Worm (Caenorhabditis elegans): Measurements from ENCODE around the gene rmd-6.
"Not testable (repeated sequence)": the region's sequence is repeated elsewhere in the genome, so short reads cannot be mapped to it uniquely, and the experiment has no call there.

Gene rmd-6

DNA sequence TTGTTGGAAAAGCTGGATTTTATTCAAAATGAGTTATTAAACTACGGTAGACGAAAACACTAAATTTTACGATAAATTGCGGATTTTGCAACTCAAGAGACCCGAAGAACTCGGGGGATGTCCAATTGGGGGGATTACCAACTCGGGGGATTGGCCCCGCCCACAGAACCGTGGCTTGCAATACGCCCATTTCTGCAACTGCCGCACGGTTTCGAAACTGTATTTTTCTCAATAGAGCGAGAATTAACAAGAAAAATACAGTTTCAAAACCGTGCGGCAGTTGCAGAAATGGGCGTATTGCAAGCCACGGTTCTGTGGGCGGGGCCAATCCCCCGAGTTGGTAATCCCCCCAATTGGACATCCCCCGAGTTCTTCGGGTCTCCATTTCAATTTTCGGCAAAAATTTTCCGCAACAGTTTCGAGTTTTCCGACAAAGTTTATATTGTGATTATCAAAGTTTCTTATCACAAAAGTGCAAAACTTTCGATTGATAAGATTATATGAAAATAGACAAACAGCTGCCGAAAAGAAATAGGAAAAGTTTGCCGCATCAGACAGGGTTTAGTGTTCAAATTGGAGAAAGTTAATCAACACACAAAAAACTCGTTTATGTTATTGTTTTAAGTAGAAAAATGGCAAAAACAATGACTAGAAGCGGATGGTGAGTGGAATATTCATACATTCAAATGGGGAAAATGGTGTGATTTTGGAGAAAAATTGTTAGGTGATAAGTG is 21.3 kb downstream of the rmd-6 start:
- TF ChIP-seq duxl-1 (tag; optimal IDR thresholded peaks at IDR 0.05; ENCODE audit: poor library complexity) (peak; percentile 30), mep-1 (tag; optimal IDR thresholded peaks at IDR 0.05) (peak; percentile 12), arid-1 (GFP tag; conservative IDR thresholded peaks at IDR 0.05) (peak; percentile 34; the same call in 1 of the 2 replicates), egl-43 (GFP tag; IDR thresholded peaks at IDR 0.05) (peak; percentile 9; the same call in 1 of the 2 replicates), snpc-1.2 (GFP tag; IDR thresholded peaks at IDR 0.05) (peak; percentile 86), lin-38 (GFP tag; IDR thresholded peaks at IDR 0.05) (peak; percentile 76), hlh-11 (tag; optimal IDR thresholded peaks at IDR 0.05) (peak; percentile 57), nhr-28 (tag; optimal IDR thresholded peaks at IDR 0.05) (peak; percentile 21), dmd-6 (GFP tag; IDR thresholded peaks at IDR 0.05) (peak; percentile 27; the same call in 1 of the 2 replicates), aha-1 (tag) (peak; percentile 30), lsy-2 (tag; optimal IDR thresholded peaks at IDR 0.05) (peak in 1 of 2 experiments; percentile 78), dve-1 (tag; optimal IDR thresholded peaks at IDR 0.05; ENCODE audit: insufficient read depth) (peak; percentile 30), hmg-1.1 (GFP tag; IDR thresholded peaks at IDR 0.05) (0 out of 2 replicates have a peak, but pooled peaks have one; percentile 29), daf-16 (tag; optimal IDR thresholded peaks at IDR 0.05) (peak; percentile 66), pqm-1 (tag; optimal IDR thresholded peaks at IDR 0.05) (peak; percentile 62), mes-2 (tag; optimal IDR thresholded peaks at IDR 0.05; ENCODE audit: poor library complexity, severe bottlenecking) (peak; percentile 46)
- not testable (repeated sequence) for TF ChIP-seq daf-16 (GFP tag; optimal IDR thresholded peaks at IDR 0.05)

DNA sequence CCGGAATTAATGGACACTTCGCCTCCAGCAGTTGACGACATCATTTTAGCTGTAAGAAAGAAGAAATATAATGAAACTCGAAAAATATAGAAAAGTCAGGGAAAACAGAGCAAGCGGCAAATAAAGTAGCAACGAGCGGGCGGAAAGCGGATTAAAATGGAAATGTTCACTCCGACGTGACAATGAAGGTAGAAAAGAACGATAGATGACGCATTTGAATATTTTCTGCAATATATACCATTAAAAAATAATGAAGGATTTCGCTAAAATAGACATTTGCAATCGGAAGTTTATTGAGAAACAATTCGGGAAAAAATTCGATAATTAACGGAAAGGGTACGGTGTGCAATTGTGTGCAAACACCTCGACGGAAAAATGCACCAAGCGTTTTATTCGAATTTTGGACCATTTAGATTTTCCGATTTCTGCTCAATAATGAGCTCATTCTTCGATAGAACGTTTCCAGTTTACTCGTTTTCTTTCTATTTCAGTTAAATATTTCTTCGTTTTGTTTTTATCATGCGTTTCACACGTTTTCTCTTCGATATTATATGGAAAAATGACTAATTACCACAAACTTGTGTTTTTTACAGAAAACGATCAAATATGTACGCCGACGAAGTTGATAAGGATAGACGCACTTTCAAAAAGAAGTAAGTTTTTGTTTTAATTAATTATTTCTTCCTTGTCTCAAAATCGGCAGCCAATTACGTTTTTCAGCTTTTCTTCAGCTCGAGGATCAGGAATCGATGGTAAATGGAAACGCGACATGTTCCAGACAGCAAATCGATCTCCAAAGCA is 22.5 kb downstream of the rmd-6 start, which contains the start of the genes snpn-1 and C02B10.4:
snpn-1 (minus strand) TSS at position 51 of the 801 bp plus-strand sequence.
C02B10.4 (plus strand) TSS at position 594 of the 801 bp plus-strand sequence.
- no peak for TF ChIP-seq nhr-10 (tag; optimal IDR thresholded peaks at IDR 0.05)
- peak; percentile 52 for TF ChIP-seq dpl-1 (GFP tag; optimal IDR thresholded peaks at IDR 0.05)
- TF ChIP-seq arid-1 (GFP tag; conservative IDR thresholded peaks at IDR 0.05) = 0 out of 2 replicates have a peak, but pooled peaks have one; percentile 34
- no peak for TF ChIP-seq F49E8.2 (tag; optimal IDR thresholded peaks at IDR 0.05; ENCODE audit: borderline replicate concordance)
- TF ChIP-seq lim-7 (GFP tag; IDR thresholded peaks at IDR 0.05) = no peak
- TF ChIP-seq lir-3 (tag; optimal IDR thresholded peaks at IDR 0.05) = no peak
- no peak for TF ChIP-seq ZK337.2 (GFP tag; IDR thresholded peaks at IDR 0.05)
- TF ChIP-seq zfp-3 (GFP tag; conservative IDR thresholded peaks at IDR 0.05) = no peak
- no peak for TF ChIP-seq ceh-32 (tag; optimal IDR thresholded peaks at IDR 0.05; ENCODE audit: poor library complexity)
- peak; percentile 59; the same call in 1 of the 2 replicates for TF ChIP-seq snpc-1.2 (GFP tag; IDR thresholded peaks at IDR 0.05)
- TF ChIP-seq lin-38 (GFP tag; IDR thresholded peaks at IDR 0.05) = peak; percentile 34
- no peak for TF ChIP-seq F44E2.7 (GFP tag; IDR thresholded peaks at IDR 0.05)
- no peak for TF ChIP-seq ctbp-1 (GFP tag; IDR thresholded peaks at IDR 0.05)
- peak; percentile 9 for TF ChIP-seq nhr-6 (tag; optimal IDR thresholded peaks at IDR 0.05)
- TF ChIP-seq ceh-82 (tag; optimal IDR thresholded peaks at IDR 0.05) = no peak
- TF ChIP-seq T20F7.1 (GFP tag; optimal IDR thresholded peaks at IDR 0.05) = peak; percentile 2
- TF ChIP-seq mdt-29 (GFP tag; IDR thresholded peaks at IDR 0.05) = no peak
- no peak for TF ChIP-seq dmd-8 (GFP tag; IDR thresholded peaks at IDR 0.05)
- no peak for TF ChIP-seq pha-4 (GFP tag; IDR thresholded peaks at IDR 0.05)
- peak; percentile 42 for TF ChIP-seq pha-4 (tag; optimal IDR thresholded peaks at IDR 0.05)
- peak; percentile 77 for TF ChIP-seq mes-2 (tag; optimal IDR thresholded peaks at IDR 0.05; ENCODE audit: poor library complexity, severe bottlenecking)
- TF ChIP-seq aha-1 (tag) = peak; percentile 93
- TF ChIP-seq zag-1 (tag; optimal IDR thresholded peaks at IDR 0.05) = no peak
- TF ChIP-seq ZK546.5 (tag; optimal IDR thresholded peaks at IDR 0.05) = no peak
- peak; percentile 3 for TF ChIP-seq rbr-2 (tag; optimal IDR thresholded peaks at IDR 0.05)
- TF ChIP-seq madf-5 (GFP tag; IDR thresholded peaks at IDR 0.05) = no peak
- no peak for TF ChIP-seq mdl-1 (tag; optimal IDR thresholded peaks at IDR 0.05)
- no peak for TF ChIP-seq Y5F2A.4 (GFP tag; optimal IDR thresholded peaks at IDR 0.05)
- peak in 1 of 2 experiments; percentile 37 for TF ChIP-seq unc-62 (GFP tag; optimal IDR thresholded peaks at IDR 0.05 in 1 of 2)
- TF ChIP-seq unc-62 (tag; optimal IDR thresholded peaks at IDR 0.05) = no peak
- peak; percentile 85 to 99 for TF ChIP-seq lsy-2 (tag; optimal IDR thresholded peaks at IDR 0.05)
- TF ChIP-seq ces-1 (GFP tag; optimal IDR thresholded peaks at IDR 0.05) = peak; percentile 47
- TF ChIP-seq spr-1 (tag; optimal IDR thresholded peaks at IDR 0.05) = no peak
- TF ChIP-seq nhr-111 (GFP tag; optimal IDR thresholded peaks at IDR 0.05) = no peak
- no peak for TF ChIP-seq R02D3.7 (tag; optimal IDR thresholded peaks at IDR 0.05)
- TF ChIP-seq mep-1 (tag; optimal IDR thresholded peaks at IDR 0.05) = peak; percentile 25
